Worm (Caenorhabditis elegans) whole organism, L2 larva: ENCODE measurements around the gene T24C2.3.
"Not testable (repeated sequence)": the region's sequence is repeated elsewhere in the genome, so short reads cannot be mapped to it uniquely, and the experiment has no call there.

Experiments
- R02D3.7 ChIP-seq: fragments of 150-350 bp; optimal IDR thresholded peaks from 2 replicates; lab custom pipeline; 2014; ENCODE audit warnings: missing biosample characterization, missing genetic modification characterization
- ZK546.5 ChIP-seq: sonication (generic microtip); optimal IDR thresholded peaks from 2 replicates; lab custom pipeline; 2017; ENCODE audit warnings: missing biosample characterization, missing genetic modification characterization
- blmp-1 ChIP-seq: sonication (generic microtip); optimal IDR thresholded peaks from 2 replicates; lab custom pipeline; 2017; ENCODE audit warnings: missing genetic modification characterization, mild to moderate bottlenecking, missing compliant biosample characterization, antibody characterized with exemption, moderate library complexity; ENCODE audit not compliant: insufficient read depth
- ceh-16 ChIP-seq: fragments of 150-350 bp; optimal IDR thresholded peaks from 2 replicates; lab custom pipeline; 2014; ENCODE audit warnings: missing biosample characterization, missing genetic modification characterization
- ceh-82 ChIP-seq: fragments of 150-350 bp; optimal IDR thresholded peaks from 2 replicates; lab custom pipeline; 2014; ENCODE audit warnings: missing biosample characterization, missing genetic modification characterization
- crh-2 ChIP-seq: sonication (generic microtip); optimal IDR thresholded peaks from 2 replicates; lab custom pipeline; 2017; ENCODE audit warnings: missing biosample characterization, missing genetic modification characterization
- dmd-4 ChIP-seq: sonication (generic microtip); optimal IDR thresholded peaks from 2 replicates; lab custom pipeline; 2017; ENCODE audit warnings: missing biosample characterization, missing genetic modification characterization
- egl-27 ChIP-seq: sonication (generic microtip); optimal IDR thresholded peaks from 3 replicates; lab custom pipeline; 2017; ENCODE audit warnings: missing biosample characterization, missing genetic modification reagents, missing genetic modification characterization
- elt-3 ChIP-seq: sonication (generic microtip); optimal IDR thresholded peaks from 2 replicates; lab custom pipeline; 2017; ENCODE audit warnings: missing biosample characterization, missing genetic modification characterization
- gmeb-1 ChIP-seq: fragments of 150-350 bp; optimal IDR thresholded peaks from 2 replicates; lab custom pipeline; 2014; ENCODE audit warnings: missing biosample characterization, missing genetic modification characterization
- lin-13 ChIP-seq: fragments of 150-350 bp; optimal IDR thresholded peaks from 2 replicates; lab custom pipeline; 2014; ENCODE audit warnings: missing biosample characterization, missing genetic modification reagents, missing genetic modification characterization
- lin-39 ChIP-seq: fragments of 150-350 bp; optimal IDR thresholded peaks from 2 replicates; lab custom pipeline; 2014; ENCODE audit warnings: missing biosample characterization, missing genetic modification reagents, missing genetic modification characterization
- lsy-2 ChIP-seq, 2 experiments: fragments of 150-350 bp in 1 of 2; sonication (generic microtip) in 1 of 2; optimal IDR thresholded peaks; 2 replicates each; lab custom pipeline; 2014 to 2017; ENCODE audit warnings: missing biosample characterization in 2 of 2, missing genetic modification characterization in 2 of 2
- mab-5 ChIP-seq: fragments of 150-350 bp; optimal IDR thresholded peaks from 2 replicates; lab custom pipeline; 2014; ENCODE audit warnings: missing biosample characterization, missing genetic modification characterization
- mbf-1 ChIP-seq: sonication (generic microtip); optimal IDR thresholded peaks from 2 replicates; lab custom pipeline; 2017; ENCODE audit warnings: missing biosample characterization, missing genetic modification characterization
- mdl-1 ChIP-seq, 2 experiments: fragments of 150-350 bp in 1 of 2; sonication (generic microtip) in 1 of 2; optimal IDR thresholded peaks; 2 replicates each; lab custom pipeline; 2017; ENCODE audit warnings: missing biosample characterization in 2 of 2, missing genetic modification characterization in 2 of 2
- nhr-129 ChIP-seq: fragments of 150-350 bp; optimal IDR thresholded peaks from 2 replicates; lab custom pipeline; 2014; ENCODE audit warnings: missing biosample characterization, missing genetic modification characterization
- nhr-21 ChIP-seq: fragments of 150-350 bp; optimal IDR thresholded peaks from 2 replicates; lab custom pipeline; 2014; ENCODE audit warnings: missing biosample characterization, missing genetic modification characterization
- nhr-237 ChIP-seq: fragments of 150-350 bp; optimal IDR thresholded peaks from 2 replicates; lab custom pipeline; 2014; ENCODE audit warnings: missing biosample characterization, missing genetic modification characterization
- nhr-25 ChIP-seq: fragments of 150-350 bp; sonication (generic microtip); optimal IDR thresholded peaks from 3 replicates; lab custom pipeline; 2014; ENCODE audit warnings: missing biosample characterization, missing genetic modification characterization
- nhr-77 ChIP-seq: fragments of 150-350 bp; optimal IDR thresholded peaks from 2 replicates; lab custom pipeline; 2014; ENCODE audit warnings: missing biosample characterization, missing genetic modification characterization
- peb-1 ChIP-seq: fragments of 150-350 bp; optimal IDR thresholded peaks from 2 replicates; lab custom pipeline; 2014; ENCODE audit warnings: missing biosample characterization, missing genetic modification characterization
- skn-1 ChIP-seq: sonication (generic microtip); optimal IDR thresholded peaks from 2 replicates; lab custom pipeline; 2017; ENCODE audit warnings: missing biosample characterization, missing genetic modification characterization
- sma-3 ChIP-seq: sonication (generic microtip); optimal IDR thresholded peaks from 2 replicates; lab custom pipeline; 2016; ENCODE audit warnings: missing genetic modification reagents, missing genetic modification characterization, missing compliant biosample characterization
- sma-9 ChIP-seq, 2 experiments: fragments of 150-350 bp in 1 of 2; sonication (generic microtip) in 1 of 2; optimal IDR thresholded peaks; 2 replicates each; lab custom pipeline; 2014 to 2016; ENCODE audit warnings: missing genetic modification characterization in 2 of 2, mild to moderate bottlenecking in 1 of 2, missing biosample characterization in 1 of 2, missing compliant biosample characterization in 1 of 2, missing genetic modification reagents in 1 of 2, moderate library complexity in 1 of 2
- snpc-4 ChIP-seq: fragments of 150-350 bp; optimal IDR thresholded peaks from 2 replicates; lab custom pipeline; 2014; ENCODE audit warnings: missing biosample characterization, missing genetic modification characterization
- unc-39 ChIP-seq: fragments of 150-350 bp; optimal IDR thresholded peaks from 2 replicates; lab custom pipeline; 2014; ENCODE audit warnings: missing biosample characterization, missing genetic modification characterization
- unc-55 ChIP-seq: fragments of 150-350 bp; sonication (generic microtip); optimal IDR thresholded peaks from 3 replicates; lab custom pipeline; 2014; ENCODE audit warnings: missing biosample characterization, missing genetic modification reagents, missing genetic modification characterization
- unc-62 ChIP-seq: fragments of 150-350 bp; optimal IDR thresholded peaks from 2 replicates; lab custom pipeline; 2014; ENCODE audit warnings: missing biosample characterization, missing genetic modification reagents, missing genetic modification characterization
- zag-1 ChIP-seq: fragments of 150-350 bp; optimal IDR thresholded peaks from 2 replicates; lab custom pipeline; 2014; ENCODE audit warnings: missing biosample characterization, missing genetic modification characterization
- ztf-11 ChIP-seq: sonication (generic microtip); optimal IDR thresholded peaks from 2 replicates; lab custom pipeline; 2017; ENCODE audit warnings: missing biosample characterization, missing genetic modification characterization

Gene T24C2.3

ce11 chrX:14525325-14526305, 17.7 kb upstream of the T24C2.3 start (continued):
- TF ChIP-seq mdl-1 (tag; optimal IDR thresholded peaks at IDR 0.05; lab: Kevin White, UChicago) (peak; percentile 96 to 97), sma-3 (GFP tag; lab: Kevin White, UChicago) (peak; percentile 99), R02D3.7 (tag; lab: Kevin White, UChicago) (peak; percentile 83), nhr-25 (peak; percentile 99), sma-9 (GFP tag; optimal IDR thresholded peaks at IDR 0.05; lab: Kevin White, UChicago) (peak; percentile 99), sma-9 (tag; optimal IDR thresholded peaks at IDR 0.05; lab: Kevin White, UChicago) (no peak), nhr-129 (tag; lab: Kevin White, UChicago) (peak; percentile 100), peb-1 (tag; lab: Kevin White, UChicago) (no peak), nhr-237 (tag; lab: Kevin White, UChicago) (peak; percentile 98), zag-1 (tag; lab: Kevin White, UChicago) (peak; percentile 99), ceh-82 (peak; percentile 100), unc-62 (GFP tag; lab: Kevin White, UChicago) (peak; percentile 99), blmp-1 (tag; lab: Kevin White, UChicago) (peak; percentile 87), lin-39 (tag; lab: Kevin White, UChicago) (peak; percentile 97), skn-1 (peak; percentile 85), unc-39 (peak; percentile 79), snpc-4 (peak; percentile 92), lsy-2 (tag; optimal IDR thresholded peaks at IDR 0.05; lab: Kevin White, UChicago) (peak; percentile 97)

ce11 chrX:14527559-14527958, 15.8 kb upstream of the T24C2.3 start, which contains the start of gene nspc-18:
Gene nspc-18 (minus strand): TSS chrX:14527659.
- no peak for TF ChIP-seq zag-1 (tag; lab: Kevin White, UChicago)
- TF ChIP-seq elt-3 (tag; lab: Kevin White, UChicago), result no peak
- no peak for TF ChIP-seq ceh-82
- TF ChIP-seq mbf-1, result no peak
- TF ChIP-seq nhr-77 (tag; lab: Kevin White, UChicago), result no peak
- TF ChIP-seq nhr-21, result no peak
- TF ChIP-seq R02D3.7 (tag; lab: Kevin White, UChicago), result no peak
- no peak for TF ChIP-seq mab-5
- no peak for TF ChIP-seq unc-55 (GFP tag; lab: Kevin White, UChicago)
- TF ChIP-seq sma-9 (GFP tag; optimal IDR thresholded peaks at IDR 0.05; lab: Kevin White, UChicago), result no peak
- TF ChIP-seq sma-9 (tag; optimal IDR thresholded peaks at IDR 0.05; lab: Kevin White, UChicago), result no peak
- no peak for TF ChIP-seq ZK546.5 (tag; lab: Kevin White, UChicago)
- TF ChIP-seq, all 48 proteins: peak for 0

DNA sequence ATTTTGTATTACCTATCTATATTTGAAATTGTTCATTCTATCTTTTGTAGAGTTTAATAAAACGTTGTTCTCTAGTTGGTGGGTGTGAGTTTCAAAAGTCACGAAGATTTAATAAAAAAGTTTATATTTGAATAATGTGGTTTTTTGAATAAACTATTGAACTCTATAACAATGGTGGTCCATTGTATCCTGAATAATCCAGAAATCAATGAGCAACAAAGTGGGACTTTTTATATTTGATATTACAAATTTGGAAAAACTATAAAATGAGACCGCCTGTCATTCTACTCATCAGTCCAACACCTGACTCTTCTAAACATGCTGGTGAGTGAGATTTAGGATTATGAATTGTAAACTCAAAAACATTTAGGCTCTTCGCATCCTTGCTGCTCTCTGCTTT, 14.9 kb upstream of the T24C2.3 start, which contains the start of gene nspc-19:
Gene nspc-19 (plus strand): TSS at position 301 of the 400 bp plus-strand sequence.
- TF ChIP-seq nhr-129 (tag; lab: Kevin White, UChicago); gmeb-1; ceh-16 (tag; lab: Kevin White, UChicago): not testable (repeated sequence)
- TF ChIP-seq, all 48 proteins: peak for 0; not testable (repeated sequence) for 48

ce11 chrX:14530107-14530506, 13.2 kb upstream of the T24C2.3 start, which contains the start of gene nspc-20:
Gene nspc-20 (minus strand): TSS chrX:14530207.
- TF ChIP-seq nhr-77 (tag; lab: Kevin White, UChicago), result no peak
- TF ChIP-seq mbf-1, result no peak
- TF ChIP-seq elt-3 (tag; lab: Kevin White, UChicago), result no peak
- TF ChIP-seq dmd-4 (tag; lab: Kevin White, UChicago), result no peak
- TF ChIP-seq nhr-237 (tag; lab: Kevin White, UChicago), result no peak
- TF ChIP-seq unc-39, result no peak
- TF ChIP-seq lin-13 (GFP tag; lab: Kevin White, UChicago), result no peak
- no peak for TF ChIP-seq R02D3.7 (tag; lab: Kevin White, UChicago)
- TF ChIP-seq egl-27 (tag; lab: Kevin White, UChicago), result no peak
- TF ChIP-seq peb-1 (tag; lab: Kevin White, UChicago), result no peak
- no peak for TF ChIP-seq snpc-4
- TF ChIP-seq crh-2, result no peak
- no peak for TF ChIP-seq gmeb-1
- no peak for TF ChIP-seq lin-39 (tag; lab: Kevin White, UChicago)
- no peak for TF ChIP-seq lsy-2 (tag; optimal IDR thresholded peaks at IDR 0.05; lab: Kevin White, UChicago)
- TF ChIP-seq ceh-82, result no peak
- TF ChIP-seq ztf-11 (tag; lab: Kevin White, UChicago), result no peak
- no peak for TF ChIP-seq ceh-16 (tag; lab: Kevin White, UChicago)
